Worm (Caenorhabditis elegans) whole organism, L4 larva: ENCODE results near the gene C30G12.4.

Experiments
- F44E2.7 ChIP-seq: fragments of 200-800 bp; sonication (Bioruptor generic); IDR thresholded peaks from 2 replicates; pipeline ENCODE4 v2.1.2; 2022; ENCODE audit warnings: missing genetic modification characterization, missing compliant biosample characterization
- aly-2 ChIP-seq: sonication (generic microtip); optimal IDR thresholded peaks from 2 replicates; lab custom pipeline; 2018; ENCODE audit warnings: missing biosample characterization, missing genetic modification characterization
- ceh-28 ChIP-seq: fragments of 150-350 bp; optimal IDR thresholded peaks from 2 replicates; lab custom pipeline; 2014; ENCODE audit warnings: missing biosample characterization, missing genetic modification reagents, missing genetic modification characterization
- ceh-82 ChIP-seq: sonication (generic microtip); optimal IDR thresholded peaks from 2 replicates; lab custom pipeline; 2017; ENCODE audit warnings: missing biosample characterization, missing genetic modification characterization
- dmd-6 ChIP-seq: fragments of 200-800 bp; sonication (Bioruptor generic); IDR thresholded peaks from 2 replicates; pipeline ENCODE4 v1.3.6; 2022; ENCODE audit warnings: missing genetic modification reagents, missing genetic modification characterization, missing compliant biosample characterization
- egl-43 ChIP-seq: fragments of 200-800 bp; sonication (Bioruptor generic); IDR thresholded peaks from 2 replicates; pipeline ENCODE4 v1.3.6; 2022; ENCODE audit warnings: missing genetic modification reagents, missing genetic modification characterization, missing compliant biosample characterization
- hlh-30 ChIP-seq: sonication (generic microtip); optimal IDR thresholded peaks from 2 replicates; lab custom pipeline; 2017; ENCODE audit warnings: antibody characterized with exemption, mild to moderate bottlenecking, missing genetic modification characterization, missing compliant biosample characterization; ENCODE audit not compliant: insufficient read depth
- lir-3 ChIP-seq: sonication (generic microtip); optimal IDR thresholded peaks from 2 replicates; lab custom pipeline; 2016; ENCODE audit warnings: mild to moderate bottlenecking, missing genetic modification characterization, missing compliant biosample characterization
- nhr-102 ChIP-seq: sonication (generic microtip); optimal IDR thresholded peaks from 2 replicates; lab custom pipeline; 2016; ENCODE audit warnings: mild to moderate bottlenecking, missing genetic modification characterization, moderate library complexity, missing compliant biosample characterization
- unc-130 ChIP-seq: sonication (generic microtip); optimal IDR thresholded peaks from 2 replicates; lab custom pipeline; 2016; ENCODE audit warnings: missing genetic modification reagents, missing genetic modification characterization, missing compliant biosample characterization
- unc-39 ChIP-seq: sonication (generic microtip); optimal IDR thresholded peaks from 2 replicates; lab custom pipeline; 2017; ENCODE audit warnings: missing biosample characterization, missing genetic modification characterization
- unc-62 ChIP-seq, 3 experiments: fragments of 150-350 bp in 1 of 3; sonication (generic microtip); optimal IDR thresholded peaks in 2 of 3; peaks in 1 of 3; 1 replicate in 1 of 3; 2 replicates in 2 of 3; lab custom pipeline; 2014 to 2017; ENCODE audit warnings: missing biosample characterization in 3 of 3, missing genetic modification characterization in 3 of 3, missing genetic modification reagents in 3 of 3, missing genotype in 1 of 3
- zfp-3 ChIP-seq: fragments of 200-800 bp; sonication (Bioruptor generic); conservative IDR thresholded peaks from 2 replicates; pipeline ENCODE4 v1.3.6; 2022; ENCODE audit warnings: missing genetic modification reagents, missing genetic modification characterization, missing compliant biosample characterization

ce11 chrII:7283063-7283462 lies 21.1 kb downstream of the C30G12.4 start:
- no peak for TF ChIP-seq zfp-3
- no peak for TF ChIP-seq nhr-102 (tag; lab: Kevin White, UChicago)
- TF ChIP-seq lir-3 (tag; lab: Kevin White, UChicago) = no peak
- no peak for TF ChIP-seq F44E2.7 (GFP tag; lab: Robert Waterston, UW)
- TF ChIP-seq ceh-82 = no peak
- no peak for TF ChIP-seq unc-62 (GFP tag; optimal IDR thresholded peaks at IDR 0.05 in 1 of 2; lab: Kevin White, UChicago)
- TF ChIP-seq unc-62 (tag; optimal IDR thresholded peaks at IDR 0.05; lab: Kevin White, UChicago) = no peak
- no peak for TF ChIP-seq hlh-30
- TF ChIP-seq aly-2 (tag; lab: Kevin White, UChicago) = no peak
- no peak for TF ChIP-seq dmd-6 (GFP tag; lab: Robert Waterston, UW)
- no peak for TF ChIP-seq unc-39
- no peak for TF ChIP-seq unc-130 (GFP tag; lab: Kevin White, UChicago)
- TF ChIP-seq egl-43 (GFP tag; lab: Robert Waterston, UW) = no peak
- no peak for TF ChIP-seq ceh-28 (tag; lab: Kevin White, UChicago)
